Worm (Caenorhabditis elegans) whole organism, young adult: ENCODE measurements around the gene F45B8.5.

ENCODE experiments used
- B0261.1 ChIP-seq: sonication (generic microtip); optimal IDR thresholded peaks from 2 replicates; lab custom pipeline; 2016; ENCODE audit warnings: mild to moderate bottlenecking, missing genetic modification characterization, moderate library complexity, missing compliant biosample characterization
- ama-1 ChIP-seq, 3 experiments: fragments of 150-350 bp in 1 of 3; sonication (generic microtip) in 2 of 3; optimal IDR thresholded peaks; 2 replicates each; lab custom pipeline; 2014 to 2018; ENCODE audit warnings: missing biosample characterization in 2 of 3, missing genetic modification characterization in 2 of 3, missing genetic modification reagents in 2 of 3
- attf-5 ChIP-seq: fragments of 200-800 bp; sonication (Bioruptor generic); optimal IDR thresholded peaks from 2 replicates; lab custom pipeline; 2018; ENCODE audit warnings: mild to moderate bottlenecking, missing genetic modification characterization, missing compliant biosample characterization
- fkh-3 ChIP-seq: sonication (generic microtip); optimal IDR thresholded peaks from 2 replicates; lab custom pipeline; 2016; ENCODE audit warnings: mild to moderate bottlenecking, missing genetic modification characterization, missing compliant biosample characterization
- hlh-12 ChIP-seq: sonication (generic microtip); optimal IDR thresholded peaks from 2 replicates; lab custom pipeline; 2016; ENCODE audit warnings: missing genetic modification characterization, missing compliant biosample characterization
- let-607 ChIP-seq, 2 experiments: fragments of 200-800 bp in 1 of 2; sonication (Bioruptor generic) in 1 of 2; sonication (generic microtip) in 1 of 2; optimal IDR thresholded peaks; 2 replicates each; lab custom pipeline; 2016 to 2018; ENCODE audit warnings: mild to moderate bottlenecking in 2 of 2, missing compliant biosample characterization in 2 of 2, missing genetic modification characterization in 2 of 2, moderate library complexity in 2 of 2, missing genotype in 1 of 2
- lin-35 ChIP-seq, 3 experiments: fragments of 150-350 bp in 2 of 3; sonication (generic microtip) in 1 of 3; optimal IDR thresholded peaks; 2 replicates each; lab custom pipeline; 2014 to 2018; ENCODE audit warnings: missing biosample characterization in 3 of 3, missing genetic modification characterization in 3 of 3, missing genetic modification reagents in 3 of 3
- lin-54 ChIP-seq: fragments of 200-800 bp; sonication (Bioruptor generic); optimal IDR thresholded peaks from 2 replicates; lab custom pipeline; 2018; ENCODE audit warnings: mild to moderate bottlenecking, missing genetic modification characterization, missing compliant biosample characterization
- lsl-1 ChIP-seq: fragments of 200-800 bp; sonication (Bioruptor generic); optimal IDR thresholded peaks from 2 replicates; lab custom pipeline; 2018; ENCODE audit warnings: mild to moderate bottlenecking, missing genetic modification characterization, moderate library complexity, missing compliant biosample characterization
- nfya-1 ChIP-seq: sonication (generic microtip); optimal IDR thresholded peaks from 2 replicates; lab custom pipeline; 2017; ENCODE audit warnings: antibody characterized with exemption, missing compliant biosample characterization, missing genetic modification characterization, borderline replicate concordance; ENCODE audit not compliant: insufficient read depth
- nhr-80 ChIP-seq: sonication (generic microtip); optimal IDR thresholded peaks from 2 replicates; lab custom pipeline; 2016; ENCODE audit warnings: missing genetic modification characterization, missing compliant biosample characterization
- nhr-90 ChIP-seq: sonication (generic microtip); optimal IDR thresholded peaks from 2 replicates; lab custom pipeline; 2016; ENCODE audit warnings: missing genotype, mild to moderate bottlenecking, missing genetic modification characterization, missing compliant biosample characterization
- snpc-4 ChIP-seq, 5 experiments: fragments of 150-350 bp in 1 of 5; sonication (generic microtip) in 4 of 5; optimal IDR thresholded peaks; 2 replicates each; lab custom pipeline; 2014 to 2018; ENCODE audit warnings: missing genetic modification characterization in 5 of 5, missing biosample characterization in 3 of 5, antibody characterized with exemption in 2 of 5, mild to moderate bottlenecking in 2 of 5, missing compliant biosample characterization in 2 of 5, missing genotype in 2 of 5, moderate library complexity in 2 of 5, missing genetic modification reagents in 1 of 5

DNA sequence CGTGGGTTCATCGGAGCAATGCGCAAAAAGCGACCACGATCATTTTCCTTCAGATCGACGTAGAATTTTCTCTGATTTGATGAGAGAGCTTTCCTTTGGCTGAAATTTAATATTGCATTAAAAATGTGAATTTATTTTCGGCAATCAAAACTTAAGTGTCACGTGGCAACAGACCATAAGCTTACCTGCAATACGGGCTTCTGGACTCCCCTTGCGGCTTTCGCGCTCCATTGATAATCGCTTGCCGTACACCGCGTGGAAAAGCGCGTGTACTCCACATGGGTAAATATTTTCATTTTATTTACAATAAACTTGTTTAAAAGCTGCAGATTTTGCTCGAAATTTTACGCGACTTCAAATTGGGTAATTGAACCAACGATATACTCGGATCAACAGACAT lies 16.7 kb downstream of the F45B8.5 start, which contains the start of gene plp-2:
- no peak for TF ChIP-seq nfya-1 (tag; lab: Kevin White, UChicago)
- TF ChIP-seq snpc-4 (GFP tag; optimal IDR thresholded peaks at IDR 0.05; lab: Kevin White, UChicago): no peak
- TF ChIP-seq snpc-4 (tag; optimal IDR thresholded peaks at IDR 0.05; lab: Kevin White, UChicago): no peak
- no peak for TF ChIP-seq nhr-80 (tag; lab: Kevin White, UChicago)
- no peak for TF ChIP-seq attf-5 (GFP tag; lab: Kevin White, UChicago)
- no peak for TF ChIP-seq hlh-12 (tag; lab: Kevin White, UChicago)
- no peak for TF ChIP-seq nhr-90
- no peak for TF ChIP-seq lin-35 (GFP tag; optimal IDR thresholded peaks at IDR 0.05; lab: Kevin White, UChicago)
- no peak for TF ChIP-seq lsl-1 (GFP tag; lab: Kevin White, UChicago)
- TF ChIP-seq B0261.1 (tag; lab: Kevin White, UChicago): no peak
- no peak for TF ChIP-seq let-607 (tag; optimal IDR thresholded peaks at IDR 0.05; lab: Kevin White, UChicago)
- no peak for TF ChIP-seq fkh-3 (tag; lab: Kevin White, UChicago)
- TF ChIP-seq ama-1 (optimal IDR thresholded peaks at IDR 0.05; lab: Kevin White, UChicago): no peak
- TF ChIP-seq ama-1 (GFP tag; optimal IDR thresholded peaks at IDR 0.05; lab: Kevin White, UChicago): no peak
- TF ChIP-seq lin-54 (GFP tag; lab: Kevin White, UChicago): no peak
